Worm (Caenorhabditis elegans) whole organism, young adult: ENCODE measurements around the gene spd-3.
A peak's percentile ranks its signal among the peaks of the same experiment; 100 is the strongest.

ENCODE experiments used
- B0261.1 ChIP-seq: sonication (generic microtip); optimal IDR thresholded peaks from 2 replicates; lab custom pipeline; 2016; ENCODE audit warnings: mild to moderate bottlenecking, missing genetic modification characterization, moderate library complexity, missing compliant biosample characterization
- D2030.7 ChIP-seq: fragments of 200-800 bp; sonication (Bioruptor generic); IDR thresholded peaks from 2 replicates; pipeline ENCODE4 v1.3.6; 2022; ENCODE audit warnings: missing genetic modification reagents, missing genetic modification characterization, missing compliant biosample characterization
- F22D6.2 ChIP-seq: sonication (generic microtip); optimal IDR thresholded peaks from 2 replicates; lab custom pipeline; 2016; ENCODE audit warnings: mild to moderate bottlenecking, missing genetic modification characterization, missing compliant biosample characterization
- F37B4.10 ChIP-seq: fragments of 200-800 bp; sonication (Bioruptor generic); IDR thresholded peaks from 2 replicates; pipeline ENCODE4 v1.3.6; 2022; ENCODE audit warnings: missing genetic modification characterization, missing compliant biosample characterization
- F39B2.1 ChIP-seq: fragments of 200-800 bp; sonication (Bioruptor generic); IDR thresholded peaks from 2 replicates; pipeline ENCODE4 v1.3.6; 2022; ENCODE audit warnings: missing genetic modification reagents, missing genetic modification characterization, missing compliant biosample characterization
- F49E8.2 ChIP-seq: sonication (generic microtip); optimal IDR thresholded peaks from 3 replicates; lab custom pipeline; 2017; ENCODE audit warnings: missing genetic modification characterization, mild to moderate bottlenecking, missing compliant biosample characterization, antibody characterized with exemption, moderate library complexity; ENCODE audit not compliant: insufficient read depth
- F55B11.4 ChIP-seq: sonication (generic microtip); optimal IDR thresholded peaks from 2 replicates; lab custom pipeline; 2016; ENCODE audit warnings: missing compliant biosample characterization, missing genetic modification characterization, borderline replicate concordance; ENCODE audit not compliant: insufficient read depth
- K11D2.4 ChIP-seq: fragments of 200-800 bp; sonication (Bioruptor generic); IDR thresholded peaks from 2 replicates; pipeline ENCODE4 v1.3.6; 2022; ENCODE audit warnings: missing genetic modification reagents, missing genetic modification characterization, missing compliant biosample characterization
- T07F8.4 ChIP-seq: sonication (generic microtip); optimal IDR thresholded peaks from 2 replicates; lab custom pipeline; 2016; ENCODE audit warnings: mild to moderate bottlenecking, missing genetic modification characterization, moderate library complexity, missing compliant biosample characterization
- Y95B8A.8 ChIP-seq: fragments of 200-800 bp; sonication (Bioruptor generic); IDR thresholded peaks from 2 replicates; pipeline ENCODE4 v1.3.6; 2022; ENCODE audit warnings: missing genetic modification reagents, missing genetic modification characterization, missing compliant biosample characterization
- ZK185.1 ChIP-seq: sonication (generic microtip); optimal IDR thresholded peaks from 2 replicates; lab custom pipeline; 2016; ENCODE audit warnings: mild to moderate bottlenecking, missing genetic modification characterization, missing compliant biosample characterization; ENCODE audit not compliant: poor library complexity, severe bottlenecking
- athp-1 ChIP-seq: sonication (generic microtip); optimal IDR thresholded peaks from 2 replicates; lab custom pipeline; 2017; ENCODE audit warnings: mild to moderate bottlenecking, missing genetic modification characterization, missing compliant biosample characterization
- attf-5 ChIP-seq: fragments of 200-800 bp; sonication (Bioruptor generic); optimal IDR thresholded peaks from 2 replicates; lab custom pipeline; 2018; ENCODE audit warnings: mild to moderate bottlenecking, missing genetic modification characterization, missing compliant biosample characterization
- ceh-100 ChIP-seq: fragments of 200-800 bp; sonication (Bioruptor generic); IDR thresholded peaks from 2 replicates; pipeline ENCODE4 v1.3.6; 2022; ENCODE audit warnings: missing genetic modification reagents, missing genetic modification characterization, missing compliant biosample characterization
- ceh-91 ChIP-seq: fragments of 200-800 bp; sonication (Bioruptor generic); IDR thresholded peaks from 2 replicates; pipeline ENCODE4 v1.3.6; 2022; ENCODE audit warnings: missing genetic modification reagents, missing genetic modification characterization, missing compliant biosample characterization
- dpl-1 ChIP-seq: fragments of 150-350 bp; optimal IDR thresholded peaks from 2 replicates; lab custom pipeline; 2014; ENCODE audit warnings: missing biosample characterization, missing genetic modification reagents, missing genetic modification characterization
- efl-1 ChIP-seq: fragments of 150-350 bp; optimal IDR thresholded peaks from 2 replicates; lab custom pipeline; 2014; ENCODE audit warnings: missing biosample characterization, missing genetic modification reagents, missing genetic modification characterization
- egl-44 ChIP-seq: fragments of 200-800 bp; sonication (Bioruptor generic); IDR thresholded peaks from 2 replicates; pipeline ENCODE4 v1.3.6; 2022; ENCODE audit warnings: missing genetic modification reagents, missing genetic modification characterization, missing compliant biosample characterization
- egrh-3 ChIP-seq: fragments of 200-800 bp; sonication (Bioruptor generic); IDR thresholded peaks from 2 replicates; pipeline ENCODE4 v1.3.6; 2022; ENCODE audit warnings: missing genetic modification reagents, missing genetic modification characterization, missing compliant biosample characterization
- gei-17 ChIP-seq: fragments of 200-800 bp; sonication (Bioruptor generic); optimal IDR thresholded peaks from 2 replicates; lab custom pipeline; 2018; ENCODE audit warnings: mild to moderate bottlenecking, missing genetic modification characterization, missing compliant biosample characterization
- hlh-26 ChIP-seq: fragments of 200-800 bp; sonication (Bioruptor generic); conservative IDR thresholded peaks from 2 replicates; pipeline ENCODE4 v1.3.6; 2022; ENCODE audit warnings: missing genetic modification reagents, missing genetic modification characterization, missing compliant biosample characterization
- hmg-1.2 ChIP-seq: fragments of 200-800 bp; sonication (Bioruptor generic); IDR thresholded peaks from 2 replicates; pipeline ENCODE4 v1.3.6; 2022; ENCODE audit warnings: missing genetic modification reagents, missing genetic modification characterization, missing compliant biosample characterization
- lag-1 ChIP-seq: fragments of 200-800 bp; sonication (Bioruptor generic); IDR thresholded peaks from 2 replicates; pipeline ENCODE4 v1.3.6; 2022; ENCODE audit warnings: missing genetic modification reagents, missing genetic modification characterization, missing compliant biosample characterization
- let-526 ChIP-seq: fragments of 200-800 bp; sonication (Bioruptor generic); IDR thresholded peaks from 2 replicates; pipeline ENCODE4 v1.3.6; 2022; ENCODE audit warnings: missing genetic modification reagents, missing genetic modification characterization, missing compliant biosample characterization
- lin-54 ChIP-seq: fragments of 200-800 bp; sonication (Bioruptor generic); optimal IDR thresholded peaks from 2 replicates; lab custom pipeline; 2018; ENCODE audit warnings: mild to moderate bottlenecking, missing genetic modification characterization, missing compliant biosample characterization
- lsl-1 ChIP-seq: fragments of 200-800 bp; sonication (Bioruptor generic); optimal IDR thresholded peaks from 2 replicates; lab custom pipeline; 2018; ENCODE audit warnings: mild to moderate bottlenecking, missing genetic modification characterization, moderate library complexity, missing compliant biosample characterization
- madf-3 ChIP-seq: fragments of 200-800 bp; sonication (Bioruptor generic); IDR thresholded peaks from 2 replicates; pipeline ENCODE4 v1.3.6; 2022; ENCODE audit warnings: missing genetic modification reagents, missing genetic modification characterization, missing compliant biosample characterization
- madf-6 ChIP-seq: fragments of 200-800 bp; sonication (Bioruptor generic); IDR thresholded peaks from 2 replicates; pipeline ENCODE4 v1.3.6; 2022; ENCODE audit warnings: missing genetic modification reagents, missing genetic modification characterization, missing compliant biosample characterization
- madf-8 ChIP-seq: fragments of 200-800 bp; sonication (Bioruptor generic); conservative IDR thresholded peaks from 2 replicates; pipeline ENCODE4 v1.3.6; 2022; ENCODE audit warnings: missing genetic modification reagents, missing genetic modification characterization, missing compliant biosample characterization
- mel-28 ChIP-seq: sonication (generic microtip); optimal IDR thresholded peaks from 2 replicates; lab custom pipeline; 2016; ENCODE audit warnings: borderline replicate concordance, mild to moderate bottlenecking, missing genetic modification characterization, missing compliant biosample characterization
- mes-4 ChIP-seq: sonication (generic microtip); optimal IDR thresholded peaks from 2 replicates; lab custom pipeline; 2016; ENCODE audit warnings: missing genotype, missing genetic modification characterization, missing compliant biosample characterization
- nfyb-1 ChIP-seq: fragments of 200-800 bp; sonication (Bioruptor generic); IDR thresholded peaks from 2 replicates; pipeline ENCODE4 v1.3.6; 2022; ENCODE audit warnings: missing genetic modification reagents, missing genetic modification characterization, missing compliant biosample characterization
- nhr-80 ChIP-seq: sonication (generic microtip); optimal IDR thresholded peaks from 2 replicates; lab custom pipeline; 2016; ENCODE audit warnings: missing genetic modification characterization, missing compliant biosample characterization
- nhr-90 ChIP-seq: sonication (generic microtip); optimal IDR thresholded peaks from 2 replicates; lab custom pipeline; 2016; ENCODE audit warnings: missing genotype, mild to moderate bottlenecking, missing genetic modification characterization, missing compliant biosample characterization
- pbrm-1 ChIP-seq: fragments of 200-800 bp; sonication (Bioruptor generic); IDR thresholded peaks from 2 replicates; pipeline ENCODE4 v1.3.6; 2022; ENCODE audit warnings: missing genetic modification reagents, missing genetic modification characterization, missing compliant biosample characterization
- rcor-1 ChIP-seq: fragments of 200-800 bp; sonication (Bioruptor generic); IDR thresholded peaks from 2 replicates; pipeline ENCODE4 v1.3.6; 2022; ENCODE audit warnings: missing genetic modification reagents, missing genetic modification characterization, missing compliant biosample characterization
- snpc-4 ChIP-seq, 5 experiments: fragments of 150-350 bp in 1 of 5; sonication (generic microtip) in 4 of 5; optimal IDR thresholded peaks; 2 replicates each; lab custom pipeline; 2014 to 2018; ENCODE audit warnings: missing genetic modification characterization in 5 of 5, missing biosample characterization in 3 of 5, antibody characterized with exemption in 2 of 5, mild to moderate bottlenecking in 2 of 5, missing compliant biosample characterization in 2 of 5, missing genotype in 2 of 5, moderate library complexity in 2 of 5, missing genetic modification reagents in 1 of 5
- sptf-2 ChIP-seq: fragments of 200-800 bp; sonication (Bioruptor generic); optimal IDR thresholded peaks from 2 replicates; lab custom pipeline; 2018; ENCODE audit warnings: mild to moderate bottlenecking, missing genetic modification characterization, missing compliant biosample characterization
- unc-130 ChIP-seq: sonication (generic microtip); optimal IDR thresholded peaks from 2 replicates; lab custom pipeline; 2016; ENCODE audit warnings: missing genetic modification reagents, missing genetic modification characterization, missing compliant biosample characterization
- xnd-1 ChIP-seq: sonication (generic microtip); optimal IDR thresholded peaks from 2 replicates; lab custom pipeline; 2016; ENCODE audit warnings: missing genotype, missing genetic modification reagents, missing genetic modification characterization, missing compliant biosample characterization
- zfh-2 ChIP-seq: fragments of 200-800 bp; sonication (Bioruptor generic); conservative IDR thresholded peaks from 2 replicates; pipeline ENCODE4 v1.3.6; 2022; ENCODE audit warnings: missing genetic modification reagents, missing genetic modification characterization, missing compliant biosample characterization
- ztf-22 ChIP-seq: fragments of 200-800 bp; sonication (Bioruptor generic); optimal IDR thresholded peaks from 2 replicates; lab custom pipeline; 2018; ENCODE audit warnings: mild to moderate bottlenecking, missing genetic modification characterization, moderate library complexity, missing compliant biosample characterization

Gene spd-3

DNA sequence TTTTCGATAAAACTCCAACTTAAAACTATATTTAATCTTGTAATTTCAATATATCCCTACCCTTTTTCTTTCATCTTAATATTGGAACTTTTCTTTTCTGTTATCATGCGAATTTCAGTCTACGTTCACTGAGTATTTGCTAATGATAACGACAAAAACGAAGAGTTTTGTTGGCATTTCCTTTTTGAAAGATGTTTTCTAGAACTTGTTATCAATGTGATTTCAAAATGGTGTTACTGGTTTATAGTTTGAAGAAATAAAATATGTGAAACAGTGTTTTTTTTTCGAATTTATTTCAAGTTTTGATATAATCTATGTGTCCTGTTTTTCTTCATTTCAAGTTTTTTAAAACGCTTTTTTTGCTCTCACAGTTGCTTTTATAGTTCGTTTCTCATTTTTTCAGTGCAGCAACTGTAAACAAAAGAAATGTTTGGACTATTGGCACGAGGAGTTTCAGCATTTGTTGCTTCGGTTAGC, 7.9 kb downstream of the spd-3 start, which contains the start of gene anat-1:
Gene anat-1 (plus strand): TSS at position 427 of the 477 bp plus-strand sequence.
- TF ChIP-seq ceh-91 (GFP tag; lab: Robert Waterston, UW) (no peak), efl-1 (GFP tag; lab: Kevin White, UChicago) (no peak), athp-1 (no peak), F39B2.1 (GFP tag; lab: Robert Waterston, UW) (no peak)

DNA sequence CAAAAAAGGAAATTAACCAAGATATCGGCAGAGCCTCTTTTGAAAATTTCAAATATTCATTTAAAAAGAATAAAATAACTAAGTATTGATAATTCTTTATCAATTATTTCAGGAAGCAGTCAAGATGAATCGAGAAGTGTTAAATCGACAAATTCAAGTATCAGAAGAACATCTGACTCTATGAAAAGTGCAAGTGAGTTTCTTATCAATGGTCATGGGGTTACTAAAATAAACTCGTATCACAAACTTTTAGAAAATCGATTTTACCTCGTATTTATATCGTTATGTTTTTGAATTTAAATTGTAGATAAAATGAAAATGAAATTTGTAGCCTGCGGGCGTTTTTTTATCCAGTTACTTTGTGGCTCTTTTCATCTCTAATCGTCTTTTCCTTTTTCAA, 9.0 kb downstream of the spd-3 start:
- TF ChIP-seq Y95B8A.8 (no peak), let-526 (GFP tag; lab: Robert Waterston, UW) (no peak), gei-17 (GFP tag; lab: Kevin White, UChicago) (no peak), nhr-80 (tag; lab: Kevin White, UChicago) (peak; percentile 3)

DNA sequence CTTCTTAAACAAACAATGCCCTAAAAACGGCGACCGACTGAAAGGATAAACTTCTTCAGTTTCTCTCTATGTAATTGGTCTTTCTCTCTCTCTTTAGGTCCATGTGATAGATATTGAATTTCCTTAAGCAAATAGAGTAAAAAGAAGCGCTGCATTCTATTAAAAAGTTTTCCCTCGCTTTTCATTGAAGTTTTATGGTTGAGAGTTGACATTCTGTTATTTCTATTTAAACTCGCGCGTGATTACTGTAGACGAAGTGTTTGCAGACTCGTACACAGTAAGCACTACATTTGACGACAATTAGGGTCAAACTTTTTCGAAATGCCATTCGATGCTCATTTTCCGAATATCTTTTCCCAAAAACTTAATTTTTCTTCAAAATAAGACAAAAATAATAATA, 14.6 kb downstream of the spd-3 start:
- TF ChIP-seq xnd-1 (tag; lab: Kevin White, UChicago) (peak; percentile 19), pbrm-1 (GFP tag; lab: Robert Waterston, UW) (no peak), madf-8 (peak; percentile 20; the same call in 1 of the 2 replicates), dpl-1 (peak; percentile 34), snpc-4 (GFP tag; optimal IDR thresholded peaks at IDR 0.05; lab: Kevin White, UChicago) (no peak), snpc-4 (tag; optimal IDR thresholded peaks at IDR 0.05; lab: Kevin White, UChicago) (peak in 2 of 4 experiments; percentile 65 to 71), unc-130 (GFP tag; lab: Kevin White, UChicago) (peak; percentile 32), lsl-1 (peak; percentile 79), hmg-1.2 (GFP tag; lab: Robert Waterston, UW) (peak; percentile 15; the same call in 1 of the 2 replicates), mes-4 (tag; lab: Kevin White, UChicago) (no peak), B0261.1 (tag; lab: Kevin White, UChicago) (no peak), lin-54 (GFP tag; lab: Kevin White, UChicago) (peak; percentile 46), zfh-2 (GFP tag; lab: Robert Waterston, UW) (no peak), D2030.7 (0 out of 2 replicates have a peak, but pooled peaks have one; percentile 19), efl-1 (GFP tag; lab: Kevin White, UChicago) (peak; percentile 61), attf-5 (no peak)
- TF ChIP-seq, all 124 proteins: peak for 10

DNA sequence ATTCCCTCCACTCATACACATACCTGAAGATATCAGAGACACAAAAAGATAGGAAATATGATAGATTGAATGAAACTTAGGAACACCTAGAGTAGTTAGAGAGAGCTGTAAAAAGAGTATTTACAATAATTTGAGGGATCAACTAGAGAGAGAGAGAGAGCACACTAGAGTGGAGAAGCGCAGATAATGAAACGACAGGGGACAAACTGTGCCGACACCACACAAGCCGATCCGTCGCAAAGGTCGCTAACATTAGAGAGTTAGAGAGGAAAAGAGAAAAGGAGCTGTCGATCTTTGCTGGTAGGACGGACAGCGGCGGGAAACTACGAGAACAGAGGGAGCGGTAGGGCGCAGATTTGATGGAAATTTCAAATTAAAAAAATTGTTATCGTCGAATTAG, 22.6 kb downstream of the spd-3 start, which contains the start of gene dyci-1:
Gene dyci-1 (minus strand): TSS at position 122 of the 400 bp plus-strand sequence.
- no peak for TF ChIP-seq K11D2.4 (GFP tag; lab: Robert Waterston, UW)
- TF ChIP-seq mes-4 (tag; lab: Kevin White, UChicago), result no peak
- no peak for TF ChIP-seq F37B4.10 (GFP tag; lab: Robert Waterston, UW)
- TF ChIP-seq nhr-90 (tag; lab: Kevin White, UChicago), result no peak
- TF ChIP-seq egrh-3 (GFP tag; lab: Robert Waterston, UW), result no peak
- TF ChIP-seq ztf-22 (GFP tag; lab: Kevin White, UChicago), result no peak
- 0 out of 2 replicates have a peak, but pooled peaks have one; percentile 11 for TF ChIP-seq pbrm-1 (GFP tag; lab: Robert Waterston, UW)
- TF ChIP-seq nhr-80 (tag; lab: Kevin White, UChicago), result peak; percentile 27
- peak; percentile 3 for TF ChIP-seq ZK185.1 (tag; lab: Kevin White, UChicago)
- TF ChIP-seq lin-54 (GFP tag; lab: Kevin White, UChicago), result no peak
- TF ChIP-seq dpl-1, result no peak
- no peak for TF ChIP-seq ceh-100 (GFP tag; lab: Robert Waterston, UW)
- TF ChIP-seq F22D6.2 (tag; lab: Kevin White, UChicago), result no peak
- no peak for TF ChIP-seq sptf-2
- no peak for TF ChIP-seq F49E8.2
- TF ChIP-seq nfyb-1, result peak; percentile 36; the same call in 1 of the 2 replicates
- TF ChIP-seq F55B11.4, result no peak
- TF ChIP-seq T07F8.4, result no peak
- TF ChIP-seq madf-3 (GFP tag; lab: Robert Waterston, UW), result no peak
- no peak for TF ChIP-seq lag-1 (GFP tag; lab: Robert Waterston, UW)
- TF ChIP-seq mel-28 (tag; lab: Kevin White, UChicago), result no peak
- TF ChIP-seq D2030.7, result no peak
- TF ChIP-seq rcor-1 (GFP tag; lab: Robert Waterston, UW), result no peak
- TF ChIP-seq egl-44 (GFP tag; lab: Robert Waterston, UW), result no peak
- TF ChIP-seq madf-6 (GFP tag; lab: Robert Waterston, UW), result 0 out of 2 replicates have a peak, but pooled peaks have one; percentile 18
- TF ChIP-seq attf-5, result peak; percentile 7
- no peak for TF ChIP-seq hlh-26
